Worm (Caenorhabditis elegans) whole organism, L4 larva: ENCODE data around the gene D1005.10.

Experiments used
- dve-1 ChIP-seq: sonication (generic microtip); optimal IDR thresholded peaks from 2 replicates; lab custom pipeline; 2017; ENCODE audit warnings: antibody characterized with exemption, mild to moderate bottlenecking, missing genetic modification characterization, missing compliant biosample characterization; ENCODE audit not compliant: insufficient read depth
- lsy-2 ChIP-seq, 2 experiments: fragments of 150-350 bp in 1 of 2; sonication (generic microtip) in 1 of 2; optimal IDR thresholded peaks; 2 replicates each; lab custom pipeline; 2014 to 2017; ENCODE audit warnings: missing biosample characterization in 2 of 2, missing genetic modification characterization in 2 of 2
- nhr-25 ChIP-seq: sonication (generic microtip); optimal IDR thresholded peaks from 2 replicates; lab custom pipeline; 2017; ENCODE audit warnings: missing genetic modification characterization, mild to moderate bottlenecking, missing compliant biosample characterization, antibody characterized with exemption, moderate library complexity, borderline replicate concordance; ENCODE audit not compliant: insufficient read depth
- zag-1 ChIP-seq: fragments of 150-350 bp; optimal IDR thresholded peaks from 2 replicates; lab custom pipeline; 2014; ENCODE audit warnings: missing biosample characterization, missing genetic modification characterization

DNA sequence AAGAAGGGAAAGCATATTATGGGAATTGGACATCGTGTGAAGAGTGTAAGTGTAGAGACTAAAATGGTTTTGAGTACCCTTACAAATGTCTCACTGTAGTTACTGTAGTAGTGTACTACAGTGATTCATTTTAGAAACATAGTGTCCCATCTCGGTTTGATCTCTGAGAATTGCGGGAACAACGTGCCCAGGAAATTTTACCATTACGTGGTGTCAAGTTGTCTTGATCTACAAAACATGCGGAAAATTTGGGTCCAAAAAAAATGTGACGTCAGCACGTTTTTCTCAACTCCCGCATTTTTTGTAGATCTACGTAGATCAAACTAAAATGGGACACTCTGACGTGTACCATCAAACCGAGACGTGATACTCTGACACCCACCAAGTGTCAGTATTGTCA is 2.8 kb downstream of the D1005.10 start:
- TF ChIP-seq dve-1 (tag; lab: Kevin White, UChicago) (no peak), nhr-25 (no peak), lsy-2 (tag; optimal IDR thresholded peaks at IDR 0.05; lab: Kevin White, UChicago) (no peak), zag-1 (no peak)
